Fruit fly (Drosophila melanogaster): Measurements from ENCODE around the gene bnl.

DNA sequence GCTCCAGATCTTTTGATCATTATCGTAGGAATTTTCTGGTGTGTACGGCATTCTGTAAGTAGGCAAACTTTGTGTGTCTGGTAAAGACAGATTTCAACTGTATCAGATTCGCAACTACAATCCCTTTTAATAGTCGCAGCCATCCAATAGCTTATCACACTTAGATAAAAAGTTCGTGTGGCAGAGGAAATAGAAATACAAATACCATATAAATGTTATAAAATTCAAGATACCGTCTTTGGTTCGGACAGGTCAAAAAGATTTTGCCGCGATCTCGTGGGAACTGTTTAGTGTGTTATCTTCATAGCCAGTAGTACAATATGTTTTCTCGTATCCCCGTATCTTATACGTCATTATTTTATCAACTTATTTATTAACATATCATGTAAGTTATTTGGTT, 59.4 kb downstream of the bnl start, which contains the start of gene Acsx1R:
- TF ChIP-seq Myc (optimal IDR thresholded peaks at IDR 0.05) (no peak), psq (optimal IDR thresholded peaks at IDR 0.05) (no peak), insv (optimal IDR thresholded peaks at IDR 0.05) (no peak), h (optimal IDR thresholded peaks at IDR 0.05) (no peak)
